Fruit fly (Drosophila melanogaster) whole organism, embryonic: ENCODE measurements around the gene PIG-Q.

Experiments
- Atf3 ChIP-seq: fragments of 200-800 bp; sonication (Bioruptor generic); optimal IDR thresholded peaks from 3 replicates; lab custom pipeline; 2016; ENCODE audit warnings: missing biosample characterization, missing genetic modification characterization
- B-H2 ChIP-seq: fragments of 200-800 bp; sonication (Bioruptor generic); optimal IDR thresholded peaks from 2 replicates; lab custom pipeline; 2018; ENCODE audit warnings: missing biosample characterization, mild to moderate bottlenecking, missing genetic modification characterization
- CG10565 ChIP-seq: fragments of 200-800 bp; sonication (Bioruptor generic); optimal IDR thresholded peaks from 3 replicates; lab custom pipeline; 2016; ENCODE audit warnings: missing biosample characterization, mild to moderate bottlenecking, missing genetic modification characterization
- CG11093 ChIP-seq: fragments of 200-800 bp; sonication (Bioruptor generic); IDR thresholded peaks from 3 replicates; pipeline ENCODE4 v1.3.6; 2022; ENCODE audit warnings: missing biosample characterization, missing genetic modification characterization
- CG11247 ChIP-seq: fragments of 200-800 bp; sonication (Bioruptor generic); IDR thresholded peaks from 2 replicates; pipeline ENCODE4 v1.3.6; 2022; ENCODE audit warnings: missing biosample characterization, missing genetic modification characterization
- CG11398 ChIP-seq: fragments of 200-800 bp; sonication (Bioruptor generic); optimal IDR thresholded peaks from 2 replicates; lab custom pipeline; 2016; ENCODE audit warnings: missing biosample characterization, missing genetic modification characterization
- CG11695 ChIP-seq: fragments of 200-800 bp; sonication (Bioruptor generic); IDR thresholded peaks from 3 replicates; pipeline ENCODE4 v1.3.6; 2022; ENCODE audit warnings: missing biosample characterization, missing genetic modification characterization
- CG15514 ChIP-seq: fragments of 200-800 bp; sonication (Bioruptor generic); optimal IDR thresholded peaks from 3 replicates; lab custom pipeline; 2017; ENCODE audit warnings: missing biosample characterization, missing genetic modification characterization, mild to moderate bottlenecking, moderate library complexity, missing genetic modification reagents
- CG17328 ChIP-seq: fragments of 200-800 bp; sonication (Bioruptor generic); IDR thresholded peaks from 2 replicates; pipeline ENCODE4 v1.3.6; 2022; ENCODE audit warnings: missing biosample characterization, missing genetic modification characterization
- CG17385 ChIP-seq: fragments of 200-800 bp; sonication (Bioruptor generic); optimal IDR thresholded peaks from 3 replicates; lab custom pipeline; 2018; ENCODE audit warnings: missing biosample characterization, mild to moderate bottlenecking, missing genetic modification characterization
- CG18599 ChIP-seq: fragments of 200-800 bp; sonication (Bioruptor generic); optimal IDR thresholded peaks from 3 replicates; lab custom pipeline; 2017; ENCODE audit warnings: missing biosample characterization, missing genetic modification characterization, mild to moderate bottlenecking, moderate library complexity, missing genetic modification reagents
- CG2120 ChIP-seq: fragments of 200-800 bp; sonication (Bioruptor generic); optimal IDR thresholded peaks from 3 replicates; lab custom pipeline; 2016; ENCODE audit warnings: missing biosample characterization, missing genetic modification characterization
- CG30403 ChIP-seq: fragments of 200-800 bp; sonication (Bioruptor generic); optimal IDR thresholded peaks from 3 replicates; lab custom pipeline; 2016; ENCODE audit warnings: missing biosample characterization, missing genetic modification characterization
- CG32767 ChIP-seq: fragments of 200-800 bp; sonication (Bioruptor generic); IDR thresholded peaks from 2 replicates; pipeline ENCODE4 v1.3.6; 2022; ENCODE audit warnings: missing biosample characterization, missing genetic modification characterization
- CG33213 ChIP-seq: fragments of 200-800 bp; sonication (Bioruptor generic); optimal IDR thresholded peaks from 3 replicates; lab custom pipeline; 2016; ENCODE audit warnings: missing biosample characterization, missing genetic modification characterization
- CG3838 ChIP-seq: fragments of 200-800 bp; sonication (Bioruptor generic); optimal IDR thresholded peaks from 3 replicates; lab custom pipeline; 2016; ENCODE audit warnings: missing biosample characterization, missing genetic modification characterization
- CG3847 ChIP-seq: fragments of 200-800 bp; sonication (Bioruptor generic); IDR thresholded peaks from 2 replicates; pipeline ENCODE4 v1.3.6; 2022; ENCODE audit warnings: missing biosample characterization, missing genetic modification characterization
- CG4617 ChIP-seq: fragments of 200-800 bp; sonication (Bioruptor generic); optimal IDR thresholded peaks from 3 replicates; lab custom pipeline; 2016; ENCODE audit warnings: missing biosample characterization, missing genetic modification characterization, borderline replicate concordance
- CG6272 ChIP-seq: fragments of 200-800 bp; sonication (Bioruptor generic); IDR thresholded peaks from 2 replicates; pipeline ENCODE4 v1.3.6; 2022; ENCODE audit warnings: missing biosample characterization, missing genetic modification characterization
- CG7928 ChIP-seq: fragments of 200-800 bp; sonication (Bioruptor generic); optimal IDR thresholded peaks from 2 replicates; lab custom pipeline; 2017; ENCODE audit warnings: missing biosample characterization, mild to moderate bottlenecking, missing genetic modification characterization
- CG9437 ChIP-seq: fragments of 200-800 bp; sonication (Bioruptor generic); optimal IDR thresholded peaks from 2 replicates; lab custom pipeline; 2018; ENCODE audit warnings: missing biosample characterization, mild to moderate bottlenecking, missing genetic modification characterization
- CG9727 ChIP-seq: fragments of 200-800 bp; sonication (Bioruptor generic); optimal IDR thresholded peaks from 3 replicates; lab custom pipeline; 2017; ENCODE audit warnings: missing biosample characterization, mild to moderate bottlenecking, missing genetic modification characterization
- CG9876 ChIP-seq: fragments of 200-800 bp; sonication (Bioruptor generic); optimal IDR thresholded peaks from 2 replicates; lab custom pipeline; 2016; ENCODE audit warnings: missing biosample characterization, missing genetic modification characterization
- Deaf1 ChIP-seq: fragments of 200-800 bp; optimal IDR thresholded peaks from 3 replicates; lab custom pipeline; 2019; ENCODE audit warnings: missing biosample characterization, mild to moderate bottlenecking, missing genetic modification characterization, moderate library complexity
- Drgx ChIP-seq: fragments of 200-800 bp; sonication (Bioruptor generic); IDR thresholded peaks from 2 replicates; pipeline ENCODE4 v1.3.6; 2022; ENCODE audit warnings: missing biosample characterization, missing genetic modification characterization
- HLH4C ChIP-seq: fragments of 200-800 bp; sonication (Bioruptor generic); IDR thresholded peaks from 3 replicates; pipeline ENCODE4 v1.3.6; 2022; ENCODE audit warnings: missing biosample characterization, missing genetic modification characterization; ENCODE audit not compliant: partially characterized antibody
- NC2α ChIP-seq: fragments of 200-800 bp; sonication (Bioruptor generic); optimal IDR thresholded peaks from 2 replicates; lab custom pipeline; 2016; ENCODE audit warnings: missing biosample characterization, missing genetic modification characterization
- Nf-YB ChIP-seq: fragments of 200-800 bp; sonication (Bioruptor generic); optimal IDR thresholded peaks from 3 replicates; lab custom pipeline; 2019; ENCODE audit warnings: missing biosample characterization, mild to moderate bottlenecking, missing genetic modification characterization, moderate library complexity
- Opbp ChIP-seq: fragments of 200-800 bp; sonication (Bioruptor generic); IDR thresholded peaks from 3 replicates; pipeline ENCODE4 v1.3.6; 2022; ENCODE audit warnings: missing biosample characterization, missing genetic modification characterization; ENCODE audit not compliant: partially characterized antibody
- Optix ChIP-seq: fragments of 200-800 bp; sonication (Bioruptor generic); IDR thresholded peaks from 3 replicates; pipeline ENCODE4 v1.3.6; 2022; ENCODE audit warnings: missing biosample characterization, missing genetic modification characterization
- PHDP ChIP-seq: fragments of 200-800 bp; sonication (Bioruptor generic); optimal IDR thresholded peaks from 3 replicates; lab custom pipeline; 2018; ENCODE audit warnings: missing biosample characterization, mild to moderate bottlenecking, missing genetic modification characterization, moderate library complexity
- Rx ChIP-seq: fragments of 200-800 bp; sonication (Bioruptor generic); IDR thresholded peaks from 2 replicates; pipeline ENCODE4 v1.3.6; 2022; ENCODE audit warnings: missing biosample characterization, missing genetic modification characterization
- ab ChIP-seq: fragments of 200-800 bp; sonication (Bioruptor generic); optimal IDR thresholded peaks from 2 replicates; lab custom pipeline; 2016; ENCODE audit warnings: missing biosample characterization, missing genetic modification characterization
- abd-A ChIP-seq: fragments of 200-800 bp; sonication (Bioruptor generic); optimal IDR thresholded peaks from 3 replicates; lab custom pipeline; 2019; ENCODE audit warnings: missing biosample characterization, mild to moderate bottlenecking, missing genetic modification characterization, moderate library complexity
- disco-r ChIP-seq: fragments of 200-800 bp; sonication (Bioruptor generic); optimal IDR thresholded peaks from 2 replicates; lab custom pipeline; 2016; ENCODE audit warnings: missing biosample characterization, missing genetic modification characterization
- dmrt99B ChIP-seq: fragments of 200-800 bp; sonication (Bioruptor generic); optimal IDR thresholded peaks from 2 replicates; lab custom pipeline; 2018; ENCODE audit warnings: missing biosample characterization, mild to moderate bottlenecking, missing genetic modification characterization, moderate library complexity
- dpn ChIP-seq, 2 experiments: fragments of 200-800 bp; sonication (Bioruptor generic); optimal IDR thresholded peaks; 3 replicates each; lab custom pipeline; 2016; ENCODE audit warnings: missing biosample characterization in 2 of 2, missing genetic modification characterization in 2 of 2
- ewg ChIP-seq: fragments of 200-800 bp; sonication (Bioruptor generic); optimal IDR thresholded peaks from 3 replicates; lab custom pipeline; 2017; ENCODE audit warnings: mild to moderate bottlenecking, missing biosample characterization, missing genetic modification reagents, missing genetic modification characterization
- lov ChIP-seq, 2 experiments: fragments of 200-800 bp in 1 of 2; fragments of >200 bp in 1 of 2; sonication (Bioruptor generic) in 1 of 2; IDR thresholded peaks in 1 of 2; optimal IDR thresholded peaks in 1 of 2; 2 replicates in 1 of 2; 3 replicates in 1 of 2; pipeline versions ENCODE4 v1.3.6 to Lab custom; 2017 to 2022; ENCODE audit warnings: missing biosample characterization in 1 of 2, missing genetic modification characterization in 1 of 2
- nerfin-2 ChIP-seq: fragments of 200-800 bp; sonication (Bioruptor generic); IDR thresholded peaks from 2 replicates; pipeline ENCODE4 v1.3.6; 2022; ENCODE audit warnings: missing biosample characterization, missing genetic modification characterization; ENCODE audit not compliant: partially characterized antibody
- pfk ChIP-seq: fragments of 200-800 bp; sonication (Bioruptor generic); optimal IDR thresholded peaks from 2 replicates; lab custom pipeline; 2018; ENCODE audit warnings: missing biosample characterization, mild to moderate bottlenecking, missing genetic modification characterization, moderate library complexity
- pzg ChIP-seq: fragments of 200-800 bp; sonication (Bioruptor generic); optimal IDR thresholded peaks from 3 replicates; lab custom pipeline; 2018; ENCODE audit warnings: missing biosample characterization, mild to moderate bottlenecking, missing genetic modification characterization, moderate library complexity
- sens ChIP-seq: fragments of 200-800 bp; sonication (Bioruptor generic); peaks from one replicate; lab custom pipeline; 2016; ENCODE audit warnings: missing biosample characterization, missing genetic modification characterization
- sr ChIP-seq: fragments of 200-800 bp; sonication (Bioruptor generic); IDR thresholded peaks from 3 replicates; pipeline ENCODE4 v1.3.6; 2022; ENCODE audit warnings: missing biosample characterization, missing genetic modification characterization
- tap ChIP-seq: fragments of 200-800 bp; optimal IDR thresholded peaks from 3 replicates; lab custom pipeline; 2019; ENCODE audit warnings: missing biosample characterization, mild to moderate bottlenecking, missing genetic modification characterization, moderate library complexity
- tin ChIP-seq: fragments of 200-800 bp; sonication (Bioruptor generic); optimal IDR thresholded peaks from 3 replicates; lab custom pipeline; 2016; ENCODE audit warnings: missing biosample characterization, missing genetic modification characterization
- unpg ChIP-seq: fragments of 200-800 bp; sonication (Bioruptor generic); optimal IDR thresholded peaks from 3 replicates; lab custom pipeline; 2018; ENCODE audit warnings: missing biosample characterization, mild to moderate bottlenecking, missing genetic modification characterization, moderate library complexity
- wdn ChIP-seq: fragments of 200-800 bp; sonication (Bioruptor generic); IDR thresholded peaks from 2 replicates; pipeline ENCODE4 v1.3.6; 2022; ENCODE audit warnings: missing biosample characterization, missing genetic modification characterization
- zen2 ChIP-seq: fragments of 200-800 bp; sonication (Bioruptor generic); IDR thresholded peaks from 3 replicates; pipeline ENCODE4 v1.3.6; 2022; ENCODE audit warnings: missing biosample characterization, missing genetic modification characterization; ENCODE audit not compliant: partially characterized antibody

PIG-Q gene

dm6 chrX:16403811-16404420 lies 45.0 kb downstream of the PIG-Q start:
- TF ChIP-seq CG11398 (GFP tag; lab: Kevin White, UChicago), result peak; percentile 15
- peak; percentile 92 for TF ChIP-seq sens
- TF ChIP-seq CG2120 (GFP tag; lab: Kevin White, UChicago), result peak; percentile 91
- TF ChIP-seq CG17385, result peak; percentile 68
- 0 out of 3 replicates have a peak, but pooled peaks have one; percentile 22 for TF ChIP-seq CG11093
- TF ChIP-seq CG11247 (GFP tag; lab: Robert Waterston, UW), result peak; percentile 63
- peak; percentile 78 for TF ChIP-seq CG30403
- TF ChIP-seq CG3838 (GFP tag; lab: Kevin White, UChicago), result peak; percentile 8
- TF ChIP-seq Deaf1 (tag; lab: Kevin White, UChicago), result peak; percentile 58
- TF ChIP-seq zen2 (GFP tag; lab: Robert Waterston, UW), result no peak
- no peak for TF ChIP-seq NC2α
- TF ChIP-seq Drgx (GFP tag; lab: Robert Waterston, UW), result peak; percentile 90
- TF ChIP-seq nerfin-2 (GFP tag; lab: Robert Waterston, UW), result no peak
- no peak for TF ChIP-seq pzg (GFP tag; lab: Kevin White, UChicago)
- no peak for TF ChIP-seq Atf3 (GFP tag; lab: Kevin White, UChicago)
- peak; percentile 71 for TF ChIP-seq CG17328 (GFP tag; lab: Robert Waterston, UW)
- no peak for TF ChIP-seq CG10565 (GFP tag; lab: Kevin White, UChicago)
- peak; percentile 50 for TF ChIP-seq Nf-YB (GFP tag; lab: Kevin White, UChicago)
- no peak for TF ChIP-seq disco-r
- no peak for TF ChIP-seq ab (GFP tag; lab: Kevin White, UChicago)
- TF ChIP-seq CG15514, result peak; percentile 79
- peak; percentile 84 for TF ChIP-seq CG18599 (GFP tag; lab: Kevin White, UChicago)
- TF ChIP-seq abd-A (tag; lab: Kevin White, UChicago), result no peak
- TF ChIP-seq dpn (GFP tag; optimal IDR thresholded peaks at IDR 0.05; lab: Kevin White, UChicago), result peak; percentile 62 to 84
- peak; percentile 63 for TF ChIP-seq wdn (GFP tag; lab: Robert Waterston, UW)
- TF ChIP-seq HLH4C (GFP tag; lab: Robert Waterston, UW), result no peak
- TF ChIP-seq CG9876 (GFP tag; lab: Kevin White, UChicago), result no peak
- peak; percentile 80; the same call in 2 of the 3 replicates for TF ChIP-seq CG11695 (GFP tag; lab: Robert Waterston, UW)
- peak; percentile 49 for TF ChIP-seq CG7928
- TF ChIP-seq sr (GFP tag; lab: Robert Waterston, UW), result peak; percentile 38; the same call in 1 of the 3 replicates
- peak; percentile 55 for TF ChIP-seq CG9437 (GFP tag; lab: Kevin White, UChicago)
- TF ChIP-seq CG33213 (GFP tag; lab: Kevin White, UChicago), result no peak
- peak; percentile 89 for TF ChIP-seq unpg (GFP tag; lab: Kevin White, UChicago)
- TF ChIP-seq PHDP (tag; lab: Kevin White, UChicago), result peak; percentile 89
- TF ChIP-seq lov (optimal IDR thresholded peaks at IDR 0.05; lab: Kevin White, UChicago), result no peak
- TF ChIP-seq lov (GFP tag; IDR thresholded peaks at IDR 0.05; lab: Robert Waterston, UW), result no peak
- TF ChIP-seq CG32767 (GFP tag; lab: Robert Waterston, UW), result peak; percentile 76
- TF ChIP-seq pfk (GFP tag; lab: Kevin White, UChicago), result no peak
- no peak for TF ChIP-seq CG4617 (GFP tag; lab: Kevin White, UChicago)
- no peak for TF ChIP-seq Optix (GFP tag; lab: Robert Waterston, UW)
- no peak for TF ChIP-seq tap (tag; lab: Kevin White, UChicago)
- peak; percentile 56 for TF ChIP-seq ewg (GFP tag; lab: Kevin White, UChicago)
- TF ChIP-seq CG6272 (GFP tag; lab: Robert Waterston, UW), result peak; percentile 60; the same call in 1 of the 2 replicates
- TF ChIP-seq B-H2 (GFP tag; lab: Kevin White, UChicago), result no peak
- peak; percentile 58 for TF ChIP-seq tin
- peak; percentile 86 for TF ChIP-seq dmrt99B
- peak; percentile 62 for TF ChIP-seq CG3847 (GFP tag; lab: Robert Waterston, UW)
- peak; percentile 63 for TF ChIP-seq Rx
- peak; percentile 75 for TF ChIP-seq CG9727 (GFP tag; lab: Kevin White, UChicago)
- TF ChIP-seq Opbp (GFP tag; lab: Robert Waterston, UW), result no peak
